Worm (Caenorhabditis elegans): ENCODE results near the gene grd-3.

ce11 chrIV:3478911-3479385 lies 39.5 kb downstream of the grd-3 start, which contains the start of the genes srz-70 and C09G12.5:
- no peak for TF ChIP-seq cnd-1 (tag; optimal IDR thresholded peaks at IDR 0.05)
- no peak for TF ChIP-seq sptf-1 (tag; optimal IDR thresholded peaks at IDR 0.05)
- no peak for TF ChIP-seq lin-13 (tag; optimal IDR thresholded peaks at IDR 0.05)
- no peak for TF ChIP-seq mep-1 (tag; optimal IDR thresholded peaks at IDR 0.05)

All from whole organism, mixed stage, embryonic.